Worm (Caenorhabditis elegans) whole organism, L4/young adult: Measurements from ENCODE around the gene lir-2.

ENCODE experiments used
- W03F9.2 ChIP-seq: fragments of 150-350 bp; optimal IDR thresholded peaks from 2 replicates; lab custom pipeline; 2014; ENCODE audit warnings: missing biosample characterization, missing genetic modification characterization
- dao-5 ChIP-seq: sonication (generic microtip); optimal IDR thresholded peaks from 2 replicates; lab custom pipeline; 2016; ENCODE audit warnings: missing genotype, missing genetic modification characterization, moderate library complexity, missing compliant biosample characterization
- him-1 ChIP-seq: sonication (generic microtip); optimal IDR thresholded peaks from 2 replicates; lab custom pipeline; 2016; ENCODE audit warnings: missing genotype, missing genetic modification reagents, missing genetic modification characterization, missing compliant biosample characterization

DNA sequence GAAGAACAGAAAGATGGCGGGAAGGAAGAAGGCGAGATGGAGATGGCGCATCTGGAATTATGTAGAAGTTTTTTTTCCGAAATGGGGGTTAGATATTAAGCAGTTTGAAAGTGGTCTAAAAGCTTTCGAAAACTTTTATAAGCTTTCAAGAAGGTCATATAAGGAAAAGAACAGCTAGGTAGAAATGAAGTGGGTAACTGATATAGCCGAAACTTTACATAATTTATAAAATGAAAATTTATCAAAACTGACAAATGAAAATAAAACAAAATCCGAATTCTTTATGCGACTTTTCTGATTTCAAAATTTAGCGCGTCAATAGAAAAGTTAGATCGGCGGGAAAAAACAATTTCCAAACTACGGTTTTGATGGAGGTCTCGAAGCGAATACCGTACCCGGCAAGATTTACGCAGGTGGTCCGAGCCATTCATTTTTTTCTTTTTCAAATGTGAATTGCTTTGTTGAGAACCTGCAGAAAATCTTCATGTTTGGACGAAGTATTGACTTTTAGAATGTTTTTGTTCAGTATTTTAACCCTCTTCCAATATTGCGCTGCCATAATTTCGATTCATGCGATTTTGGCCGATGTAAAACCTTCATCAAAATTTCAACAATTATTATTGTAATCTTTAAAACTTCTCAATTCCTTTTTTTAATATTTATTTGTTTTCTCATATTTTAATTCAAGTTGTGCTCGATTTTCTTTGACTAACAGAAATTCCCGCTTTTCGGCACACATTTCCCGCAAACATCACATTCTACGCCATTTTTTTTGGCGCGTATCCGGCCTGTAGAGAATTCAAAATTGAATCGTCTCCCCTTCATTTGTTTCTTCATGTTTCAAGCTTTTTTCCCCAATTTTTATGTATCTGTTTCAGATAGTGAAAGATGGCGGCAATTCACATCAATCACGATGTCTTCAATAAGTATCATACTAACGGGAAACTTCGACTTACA lies 3.1 kb upstream of the lir-2 start, which contains the start of the genes F18A1.7 and rpa-1:
- no peak for TF ChIP-seq dao-5 (tag; lab: Kevin White, UChicago)
- no peak for TF ChIP-seq him-1 (tag; lab: Kevin White, UChicago)
- no peak for TF ChIP-seq W03F9.2
